Fruit fly (Drosophila melanogaster) whole organism: ENCODE data around the gene CG13622.

ENCODE experiments used
- CG8478 ChIP-seq: fragments of >200 bp; optimal IDR thresholded peaks from 2 replicates; lab custom pipeline; 2018; ENCODE audit warnings: inconsistent platforms
- Dll ChIP-seq: fragments of >200 bp; optimal IDR thresholded peaks from 2 replicates; lab custom pipeline; 2017
- EcR ChIP-seq, 2 experiments: fragments of >200 bp; optimal IDR thresholded peaks; 2 replicates each; lab custom pipeline; 2017; ENCODE audit warnings: missing biosample characterization in 2 of 2, missing genetic modification characterization in 2 of 2, missing genetic modification reagents in 2 of 2
- pan ChIP-seq: fragments of >200 bp; optimal IDR thresholded peaks from 2 replicates; lab custom pipeline; 2017
- psq ChIP-seq: fragments of >200 bp; optimal IDR thresholded peaks from 2 replicates; lab custom pipeline; 2017
- usp ChIP-seq: fragments of >200 bp; optimal IDR thresholded peaks from 2 replicates; lab custom pipeline; 2017; ENCODE audit warnings: missing biosample characterization, missing genetic modification characterization, mixed read lengths

- TF ChIP-seq pan (no peak), usp (GFP tag; lab: Kevin White, UChicago) (no peak), psq (lab: Kevin White, UChicago) (no peak), Dll (lab: Kevin White, UChicago) (no peak), EcR (GFP tag; optimal IDR thresholded peaks at IDR 0.05; lab: Kevin White, UChicago) (no peak), CG8478 (no peak)
These were observed 42.3 kb upstream of the CG13622 start for dm6 chr3R:24565748-24566239.
